Fruit fly (Drosophila melanogaster): ENCODE data around the gene CG10000.
"Not testable (repeated sequence)": the region's sequence is repeated elsewhere in the genome, so short reads cannot be mapped to it uniquely, and the experiment has no call there.

The CG10000 gene

DNA sequence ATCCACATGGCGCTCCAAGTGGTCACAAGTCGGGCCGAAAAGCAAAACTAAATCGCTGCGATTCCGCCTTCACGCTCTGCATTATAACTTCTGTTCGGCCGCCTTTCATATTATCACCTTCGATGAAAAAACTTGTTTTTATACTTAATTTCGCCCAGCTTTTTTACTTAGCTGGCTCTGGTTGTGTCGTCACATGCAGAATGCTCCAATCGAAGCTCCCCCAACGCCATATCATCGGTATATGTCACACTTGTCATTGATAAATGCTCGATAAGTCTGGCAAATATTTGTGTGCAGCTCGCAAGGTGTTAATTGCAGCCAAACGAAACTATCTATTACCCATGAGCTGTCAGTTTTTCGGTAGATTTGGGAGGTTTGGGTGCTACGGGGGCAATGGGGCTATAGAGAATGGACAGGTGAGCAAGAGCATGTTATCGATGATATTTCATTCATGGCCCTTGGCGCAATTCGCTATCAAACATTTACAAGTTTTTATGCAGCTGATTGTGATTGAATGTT, at the start of gene CG10000:
TSS of gene CG10000 (minus strand) at position 51 of the 519 bp plus-strand sequence.
- no peak for TF ChIP-seq CG8478 (optimal IDR thresholded peaks at IDR 0.05)

DNA sequence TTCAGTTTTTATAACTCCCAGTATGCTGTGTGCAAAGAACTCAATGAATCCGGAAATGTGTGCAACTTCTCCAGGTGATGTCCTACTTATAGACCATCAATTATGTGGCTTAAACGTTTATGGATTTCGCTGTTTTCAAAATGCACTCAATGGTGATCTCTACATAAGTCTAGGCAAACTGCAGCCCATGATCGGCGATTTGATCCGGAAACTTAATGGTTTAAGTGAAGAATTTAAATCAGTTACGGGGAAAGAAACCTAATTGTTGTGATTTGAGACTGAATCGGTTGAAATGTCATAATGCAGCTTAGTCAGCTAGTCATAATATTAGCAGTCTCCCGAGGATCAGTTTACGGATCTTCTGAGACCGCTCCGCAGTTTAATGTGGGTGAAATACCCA, 38.8 kb upstream of the CG10000 start, which contains the start of gene intr:
TSS of gene intr (plus strand) at position 301 of the 400 bp plus-strand sequence.
- TF ChIP-seq CG8478 (optimal IDR thresholded peaks at IDR 0.05) (no peak), CTCF (optimal IDR thresholded peaks at IDR 0.05) (no peak)

DNA sequence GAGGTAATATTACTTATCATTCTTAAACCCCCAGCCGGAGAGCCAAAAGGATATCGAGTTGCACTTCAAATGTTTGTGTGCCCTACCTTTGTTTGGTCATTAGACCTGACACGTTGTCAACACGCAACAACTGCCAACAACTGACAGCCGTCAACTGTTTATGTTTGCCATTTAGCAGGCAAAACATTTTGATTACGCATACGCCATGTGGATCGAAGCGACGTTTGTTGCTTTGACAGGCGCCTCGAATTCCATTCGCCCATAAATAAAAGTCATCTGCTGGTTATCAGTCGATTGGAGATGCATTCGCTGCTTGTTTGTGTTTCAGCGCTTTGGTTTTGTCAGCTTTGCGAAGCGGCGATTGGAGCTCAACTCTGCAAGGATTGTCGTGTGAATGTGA, 37.9 kb upstream of the CG10000 start, which contains the start of gene CG34295:
TSS of gene CG34295 (plus strand) at position 301 of the 400 bp plus-strand sequence.
- TF ChIP-seq CG8478 (optimal IDR thresholded peaks at IDR 0.05) (no peak), CTCF (optimal IDR thresholded peaks at IDR 0.05) (no peak)

DNA sequence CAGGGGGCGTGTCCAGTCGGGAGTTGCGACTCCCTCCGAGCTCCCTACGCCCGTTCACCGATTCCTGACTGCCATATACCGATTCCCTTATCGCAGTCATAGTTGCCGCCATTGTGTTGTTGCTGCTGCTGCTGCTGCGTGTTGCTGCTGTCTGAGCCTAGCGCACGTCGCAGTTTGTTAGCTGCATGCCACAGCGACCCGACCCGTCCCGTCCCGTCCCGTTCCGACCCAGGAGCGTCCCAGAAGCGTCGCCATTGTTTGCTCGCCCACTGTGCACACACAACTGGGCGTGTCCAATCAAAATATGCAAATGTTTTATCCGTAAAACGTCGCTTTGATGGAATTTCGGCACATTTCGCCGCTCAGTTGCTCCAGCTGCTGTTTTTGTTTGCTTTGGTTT, 24.2 kb upstream of the CG10000 start:
- no peak for TF ChIP-seq CG8478 (optimal IDR thresholded peaks at IDR 0.05)
- no peak for TF ChIP-seq CTCF (optimal IDR thresholded peaks at IDR 0.05)

DNA sequence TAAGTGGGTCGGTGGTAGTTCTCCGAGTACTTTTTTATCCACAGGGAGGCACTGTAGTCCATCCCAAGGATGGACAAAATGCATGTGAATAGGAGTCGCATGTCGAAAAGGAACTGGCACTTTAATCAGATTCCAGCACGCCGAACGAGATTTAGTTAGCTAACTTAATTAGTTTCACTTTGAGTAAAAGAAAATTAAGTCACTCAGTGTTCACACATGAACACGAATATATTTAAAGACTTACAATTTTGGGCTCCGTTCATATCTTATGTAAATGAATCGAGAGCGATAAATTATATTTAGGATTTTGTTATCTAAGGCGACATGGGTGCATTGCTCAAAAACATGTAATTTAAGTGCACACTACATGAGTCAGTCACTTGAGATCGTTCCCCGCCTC, 6.7 kb upstream of the CG10000 start, which contains the start of gene aqrs:
TSS of gene aqrs (minus strand) at position 101 of the 400 bp plus-strand sequence.
- not testable (repeated sequence) for TF ChIP-seq CTCF, CG8478 (optimal IDR thresholded peaks at IDR 0.05)

DNA sequence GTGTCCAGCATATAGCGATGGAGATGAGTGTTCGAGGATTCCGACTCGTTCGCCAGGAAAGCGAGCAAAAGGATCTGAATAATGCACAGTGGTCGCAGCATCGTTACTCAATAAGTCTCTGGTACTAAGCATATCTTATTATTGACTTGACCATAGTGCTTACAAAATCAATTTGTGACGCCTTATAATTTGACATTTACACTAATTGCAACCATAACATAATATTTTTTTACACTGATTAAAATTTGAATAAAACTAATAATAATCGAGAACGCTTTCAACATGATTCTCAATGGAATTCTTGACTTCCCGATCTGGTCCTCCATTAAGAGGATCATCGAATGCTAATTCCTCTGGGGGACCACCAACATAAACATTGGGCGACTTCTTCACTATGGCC, 5.4 kb upstream of the CG10000 start, which contains the start of gene CG9997:
TSS of gene CG9997 (minus strand) at position 101 of the 400 bp plus-strand sequence.
- TF ChIP-seq CG8478 (optimal IDR thresholded peaks at IDR 0.05) (no peak), CTCF (optimal IDR thresholded peaks at IDR 0.05) (no peak)

DNA sequence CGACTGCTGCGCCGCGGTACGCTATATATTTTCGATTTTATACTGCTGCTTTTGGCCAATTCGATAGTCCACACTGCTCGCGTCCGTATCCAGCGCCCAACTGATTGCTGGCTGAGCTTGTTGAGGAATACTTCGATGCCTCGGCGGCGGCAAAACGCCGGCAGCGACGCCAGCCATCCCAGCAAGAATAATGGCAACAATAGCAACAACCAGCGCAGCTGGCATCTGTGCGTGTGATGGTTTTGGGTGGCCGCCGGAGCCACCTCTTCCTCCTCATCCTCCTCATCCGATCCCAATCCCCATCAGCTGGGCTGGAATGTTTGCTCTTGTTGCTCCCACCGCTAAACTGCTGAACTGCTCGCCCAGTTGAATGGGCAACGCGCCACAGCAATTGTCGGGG, 6.8 kb downstream of the CG10000 start, which contains the start of gene AstA-R2:
TSS of gene AstA-R2 (minus strand) at position 101 of the 400 bp plus-strand sequence.
- TF ChIP-seq CG8478 (optimal IDR thresholded peaks at IDR 0.05) (no peak), CTCF (optimal IDR thresholded peaks at IDR 0.05) (no peak)

Data from S2 (cell line).